Worm (Caenorhabditis elegans) whole organism, mixed stage, embryonic: ENCODE measurements around the gene F38B6.6.

Source experiments
- M03D4.4 ChIP-seq: sonication (generic microtip); optimal IDR thresholded peaks from 2 replicates; lab custom pipeline; 2017; ENCODE audit warnings: mild to moderate bottlenecking, missing genetic modification characterization, missing compliant biosample characterization
- blmp-1 ChIP-seq: fragments of 150-350 bp; optimal IDR thresholded peaks from 2 replicates; lab custom pipeline; 2014; ENCODE audit warnings: missing biosample characterization, missing genetic modification characterization
- elt-1 ChIP-seq: sonication (generic microtip); optimal IDR thresholded peaks from 2 replicates; lab custom pipeline; 2017; ENCODE audit warnings: missing genetic modification characterization, mild to moderate bottlenecking, missing compliant biosample characterization, antibody characterized with exemption, moderate library complexity, borderline replicate concordance; ENCODE audit not compliant: insufficient read depth
- lin-13 ChIP-seq: fragments of 150-350 bp; optimal IDR thresholded peaks from 2 replicates; lab custom pipeline; 2014; ENCODE audit warnings: missing biosample characterization, missing genetic modification characterization
- lsy-2 ChIP-seq: fragments of 150-350 bp; optimal IDR thresholded peaks from 2 replicates; lab custom pipeline; 2014; ENCODE audit warnings: missing biosample characterization, missing genetic modification characterization
- mep-1 ChIP-seq: fragments of 150-350 bp; optimal IDR thresholded peaks from 2 replicates; lab custom pipeline; 2017; ENCODE audit warnings: missing biosample characterization, missing genetic modification reagents, missing genetic modification characterization, inconsistent platforms
- nhr-12 ChIP-seq: fragments of 150-350 bp; optimal IDR thresholded peaks from 2 replicates; lab custom pipeline; 2014; ENCODE audit warnings: missing biosample characterization, missing genetic modification characterization
- nhr-237 ChIP-seq: fragments of 150-350 bp; optimal IDR thresholded peaks from 2 replicates; lab custom pipeline; 2014; ENCODE audit warnings: missing biosample characterization, missing genetic modification characterization
- nhr-76 ChIP-seq: sonication (generic microtip); optimal IDR thresholded peaks from 2 replicates; lab custom pipeline; 2017; ENCODE audit warnings: missing biosample characterization, missing genetic modification characterization
- pha-4 ChIP-seq: fragments of 150-350 bp; optimal IDR thresholded peaks from 2 replicates; lab custom pipeline; 2018; ENCODE audit warnings: missing biosample characterization, missing genetic modification reagents, missing genetic modification characterization
- snpc-4 ChIP-seq: fragments of 150-350 bp; optimal IDR thresholded peaks from 2 replicates; lab custom pipeline; 2014; ENCODE audit warnings: missing biosample characterization, missing genetic modification characterization
- sptf-1 ChIP-seq: sonication (generic microtip); optimal IDR thresholded peaks from 2 replicates; lab custom pipeline; 2017; ENCODE audit warnings: mild to moderate bottlenecking, missing genetic modification characterization, moderate library complexity, missing compliant biosample characterization
- unc-120 ChIP-seq: sonication (generic microtip); optimal IDR thresholded peaks from 2 replicates; lab custom pipeline; 2017; ENCODE audit warnings: missing genetic modification characterization, missing compliant biosample characterization; ENCODE audit not compliant: poor library complexity, severe bottlenecking
- unc-62 ChIP-seq: fragments of 150-350 bp; optimal IDR thresholded peaks from 2 replicates; lab custom pipeline; 2014; ENCODE audit warnings: missing biosample characterization, missing genetic modification reagents, missing genetic modification characterization

ce11 chrX:6635173-6635572 lies 54.7 kb downstream of the F38B6.6 start, which contains the start of gene aexr-1:
- TF ChIP-seq unc-62 (GFP tag; lab: Kevin White, UChicago) (no peak), nhr-237 (tag; lab: Kevin White, UChicago) (no peak), unc-120 (no peak), mep-1 (no peak), pha-4 (tag; lab: Kevin White, UChicago) (no peak), snpc-4 (tag; lab: Kevin White, UChicago) (no peak), blmp-1 (tag; lab: Kevin White, UChicago) (no peak), nhr-12 (tag; lab: Kevin White, UChicago) (no peak), M03D4.4 (tag; lab: Kevin White, UChicago) (no peak), lsy-2 (tag; lab: Kevin White, UChicago) (no peak), elt-1 (tag; lab: Kevin White, UChicago) (no peak), nhr-76 (no peak), lin-13 (tag; lab: Kevin White, UChicago) (no peak), sptf-1 (tag; lab: Kevin White, UChicago) (no peak)
